Fruit fly (Drosophila melanogaster) whole organism, pupa: Measurements from ENCODE around the gene CG31161.
A peak's percentile ranks its signal among the peaks of the same experiment; 100 is the strongest.

Source experiments
- CG10348 ChIP-seq: fragments of 200-800 bp; sonication (Bioruptor generic); IDR thresholded peaks from 2 replicates; pipeline ENCODE4 v1.3.6; 2022; ENCODE audit warnings: missing biosample characterization, missing genetic modification characterization
- CG12605 ChIP-seq: fragments of 200-800 bp; sonication (Bioruptor generic); IDR thresholded peaks from 2 replicates; pipeline ENCODE4 v1.3.6; 2022; ENCODE audit warnings: missing biosample characterization, missing genetic modification characterization
- CG13204 ChIP-seq: fragments of 200-800 bp; sonication (Bioruptor generic); optimal IDR thresholded peaks from 2 replicates; lab custom pipeline; 2018; ENCODE audit warnings: missing biosample characterization, mild to moderate bottlenecking, missing genetic modification characterization, moderate library complexity
- CG14655 ChIP-seq: fragments of 200-800 bp; sonication (Bioruptor generic); optimal IDR thresholded peaks from 3 replicates; lab custom pipeline; 2017; ENCODE audit warnings: mild to moderate bottlenecking, missing biosample characterization, missing genetic modification reagents, missing genetic modification characterization
- CG15710 ChIP-seq: fragments of 200-800 bp; sonication (Bioruptor generic); optimal IDR thresholded peaks from 2 replicates; lab custom pipeline; 2018; ENCODE audit warnings: missing biosample characterization, mild to moderate bottlenecking, missing genetic modification characterization, moderate library complexity
- CG17806 ChIP-seq: fragments of 200-800 bp; sonication (Bioruptor generic); optimal IDR thresholded peaks from 2 replicates; lab custom pipeline; 2018; ENCODE audit warnings: missing biosample characterization, mild to moderate bottlenecking, missing genetic modification characterization, moderate library complexity
- CG32121 ChIP-seq: fragments of 200-800 bp; sonication (Bioruptor generic); IDR thresholded peaks from 2 replicates; pipeline ENCODE4 v1.3.6; 2022; ENCODE audit warnings: missing biosample characterization, missing genetic modification characterization
- CG34367 ChIP-seq: fragments of 200-800 bp; sonication (Bioruptor generic); optimal IDR thresholded peaks from 2 replicates; lab custom pipeline; 2018; ENCODE audit warnings: missing biosample characterization, mild to moderate bottlenecking, missing genetic modification characterization
- CG4496 ChIP-seq: fragments of 200-800 bp; sonication (Bioruptor generic); IDR thresholded peaks from 3 replicates; pipeline ENCODE4 v1.3.6; 2022; ENCODE audit warnings: missing biosample characterization, missing genetic modification characterization
- CG8159 ChIP-seq: fragments of 200-800 bp; sonication (Bioruptor generic); optimal IDR thresholded peaks from 3 replicates; lab custom pipeline; 2018; ENCODE audit warnings: missing biosample characterization, mild to moderate bottlenecking, missing genetic modification characterization, moderate library complexity
- CG8301 ChIP-seq: fragments of 200-800 bp; sonication (Bioruptor generic); optimal IDR thresholded peaks from 2 replicates; lab custom pipeline; 2018; ENCODE audit warnings: missing biosample characterization, mild to moderate bottlenecking, missing genetic modification characterization
- CG9948 ChIP-seq: fragments of 200-800 bp; sonication (Bioruptor generic); optimal IDR thresholded peaks from 2 replicates; lab custom pipeline; 2018; ENCODE audit warnings: missing biosample characterization, mild to moderate bottlenecking, missing genetic modification characterization, moderate library complexity
- D1 ChIP-seq: fragments of 200-800 bp; sonication (Bioruptor generic); optimal IDR thresholded peaks from 2 replicates; lab custom pipeline; 2018; ENCODE audit warnings: missing biosample characterization, mild to moderate bottlenecking, missing genetic modification characterization, moderate library complexity
- EcR ChIP-seq: fragments of 200-800 bp; sonication (Bioruptor generic); optimal IDR thresholded peaks from 3 replicates; lab custom pipeline; 2019; ENCODE audit warnings: missing biosample characterization, missing genetic modification characterization, mild to moderate bottlenecking, moderate library complexity, missing genetic modification reagents
- Ets98B ChIP-seq: fragments of 200-800 bp; sonication (Bioruptor generic); IDR thresholded peaks from 2 replicates; pipeline ENCODE4 v1.3.6; 2022; ENCODE audit warnings: missing biosample characterization, missing genetic modification characterization
- Pif1A ChIP-seq: fragments of 200-800 bp; sonication (Bioruptor generic); optimal IDR thresholded peaks from 3 replicates; lab custom pipeline; 2016; ENCODE audit warnings: missing biosample characterization, missing genetic modification characterization
- Pif1B ChIP-seq: fragments of 200-800 bp; sonication (Bioruptor generic); optimal IDR thresholded peaks from 3 replicates; lab custom pipeline; 2016; ENCODE audit warnings: missing biosample characterization, missing genetic modification characterization
- Snoo ChIP-seq: fragments of 200-800 bp; sonication (Bioruptor generic); optimal IDR thresholded peaks from 3 replicates; lab custom pipeline; 2017; ENCODE audit warnings: missing biosample characterization, mild to moderate bottlenecking, missing genetic modification characterization, inconsistent platforms
- fd96Ca ChIP-seq: fragments of 200-800 bp; sonication (Bioruptor generic); IDR thresholded peaks from 3 replicates; pipeline ENCODE4 v1.3.6; 2022; ENCODE audit warnings: missing biosample characterization, missing genetic modification characterization
- gl ChIP-seq: fragments of 200-800 bp; sonication (Bioruptor generic); optimal IDR thresholded peaks from 2 replicates; lab custom pipeline; 2018; ENCODE audit warnings: missing biosample characterization, mild to moderate bottlenecking, missing genetic modification characterization
- rn ChIP-seq: fragments of 200-800 bp; sonication (Bioruptor generic); IDR thresholded peaks from 2 replicates; pipeline ENCODE4 v1.3.6; 2022; ENCODE audit warnings: missing biosample characterization, missing genetic modification characterization

Gene CG31161

dm6 chr3R:22582981-22583380, 33.3 kb upstream of the CG31161 start, which contains the start of gene Dph5:
Dph5 (minus strand) TSS chr3R:22583225.
- TF ChIP-seq CG4496 (GFP tag; lab: Robert Waterston, UW): no peak
- TF ChIP-seq Pif1B: no peak
- no peak for TF ChIP-seq Ets98B (GFP tag; lab: Robert Waterston, UW)
- no peak for TF ChIP-seq CG17806 (tag; lab: Kevin White, UChicago)
- TF ChIP-seq EcR (GFP tag; lab: Kevin White, UChicago): no peak
- TF ChIP-seq Snoo: no peak

DNA sequence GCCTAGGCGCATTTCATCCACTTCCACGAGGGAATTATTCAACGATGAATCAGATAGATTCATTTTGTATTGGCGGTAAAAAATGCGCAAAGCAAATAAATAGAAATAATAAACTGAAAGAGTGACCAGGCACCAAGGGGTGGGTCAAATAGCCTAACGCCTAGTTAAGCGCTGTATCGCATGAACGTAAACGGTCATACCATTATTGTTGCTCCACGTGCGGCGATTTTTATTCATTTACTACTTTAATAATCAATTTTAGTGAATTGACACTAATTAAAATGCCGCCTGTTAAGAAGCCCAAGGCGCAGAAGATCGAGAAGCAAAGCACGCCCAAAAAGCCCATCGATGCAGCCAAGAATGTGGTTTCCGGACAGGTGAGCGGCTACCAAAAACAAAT, 31.7 kb upstream of the CG31161 start, which contains the start of the genes CG33107 and CG6937:
TSS of gene CG33107 (minus strand) at position 137 of the 400 bp plus-strand sequence.
TSS of gene CG6937 (plus strand) at position 192 of the 400 bp plus-strand sequence.
- TF ChIP-seq CG13204 (GFP tag; lab: Kevin White, UChicago) (no peak), CG32121 (GFP tag; lab: Robert Waterston, UW) (no peak), CG34367 (tag; lab: Kevin White, UChicago) (no peak), Ets98B (GFP tag; lab: Robert Waterston, UW) (no peak), CG17806 (tag; lab: Kevin White, UChicago) (no peak), fd96Ca (GFP tag; lab: Robert Waterston, UW) (no peak), D1 (no peak), Pif1A (GFP tag; lab: Kevin White, UChicago) (no peak), Pif1B (no peak), CG4496 (GFP tag; lab: Robert Waterston, UW) (no peak), CG12605 (GFP tag; lab: Robert Waterston, UW) (no peak), CG8159 (no peak)

- no peak for TF ChIP-seq CG10348 (GFP tag; lab: Robert Waterston, UW)
- TF ChIP-seq CG13204 (GFP tag; lab: Kevin White, UChicago): no peak
- no peak for TF ChIP-seq Ets98B (GFP tag; lab: Robert Waterston, UW)
- TF ChIP-seq CG14655 (GFP tag; lab: Kevin White, UChicago): no peak
- no peak for TF ChIP-seq CG8159
- TF ChIP-seq D1: no peak
- no peak for TF ChIP-seq CG4496 (GFP tag; lab: Robert Waterston, UW)
- TF ChIP-seq Pif1B: no peak
- no peak for TF ChIP-seq rn (GFP tag; lab: Robert Waterston, UW)
These were observed 29.8 kb upstream of the CG31161 start, which contains the start of gene btn for dm6 chr3R:22586525-22586924. btn (minus strand) TSS chr3R:22586625.

dm6 chr3R:22587419-22587963, 28.8 kb upstream of the CG31161 start, which contains the start of gene Efa6:
Efa6 (plus strand) TSS chr3R:22587755.
- TF ChIP-seq Pif1B (peak; percentile 47), CG4496 (GFP tag; lab: Robert Waterston, UW) (peak; percentile 5; the same call in 1 of the 3 replicates), Ets98B (GFP tag; lab: Robert Waterston, UW) (peak; percentile 21; the same call in 1 of the 2 replicates), Pif1A (GFP tag; lab: Kevin White, UChicago) (no peak), CG32121 (GFP tag; lab: Robert Waterston, UW) (peak; percentile 48; the same call in 1 of the 2 replicates), CG9948 (tag; lab: Kevin White, UChicago) (no peak), CG15710 (tag; lab: Kevin White, UChicago) (peak; percentile 3), CG17806 (tag; lab: Kevin White, UChicago) (peak; percentile 17), EcR (GFP tag; lab: Kevin White, UChicago) (peak; percentile 43), CG12605 (GFP tag; lab: Robert Waterston, UW) (0 out of 2 replicates have a peak, but pooled peaks have one; percentile 9), gl (tag; lab: Kevin White, UChicago) (no peak)

DNA sequence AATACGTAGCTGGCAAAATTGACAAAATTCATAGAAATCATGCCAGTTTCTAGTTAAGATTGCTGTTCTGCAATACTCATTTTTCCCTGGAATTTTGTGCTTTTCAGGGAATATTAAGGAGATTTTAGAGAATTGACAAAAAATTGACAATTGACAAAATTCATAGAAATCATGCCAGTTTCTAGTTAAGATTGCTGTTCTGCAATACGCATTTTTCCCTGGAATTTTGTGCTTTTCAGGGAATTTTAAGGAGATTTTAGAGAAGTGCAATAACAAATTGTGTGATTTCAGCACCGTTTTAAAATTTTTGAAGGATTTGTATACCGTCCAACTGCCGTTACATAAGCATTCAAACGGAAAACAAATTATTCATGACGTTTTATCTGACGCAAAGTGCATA, 27.6 kb upstream of the CG31161 start:
- TF ChIP-seq CG13204 (GFP tag; lab: Kevin White, UChicago) (no peak), CG9948 (tag; lab: Kevin White, UChicago) (no peak), Ets98B (GFP tag; lab: Robert Waterston, UW) (no peak), CG32121 (GFP tag; lab: Robert Waterston, UW) (no peak), Pif1A (GFP tag; lab: Kevin White, UChicago) (no peak), CG15710 (tag; lab: Kevin White, UChicago) (no peak), D1 (no peak), rn (GFP tag; lab: Robert Waterston, UW) (no peak), EcR (GFP tag; lab: Kevin White, UChicago) (no peak), fd96Ca (GFP tag; lab: Robert Waterston, UW) (no peak), CG12605 (GFP tag; lab: Robert Waterston, UW) (no peak), CG8159 (no peak), CG17806 (tag; lab: Kevin White, UChicago) (no peak), CG10348 (GFP tag; lab: Robert Waterston, UW) (no peak), gl (tag; lab: Kevin White, UChicago) (no peak), Snoo (no peak), CG34367 (tag; lab: Kevin White, UChicago) (no peak)
- TF ChIP-seq, all 21 proteins: peak for 0

DNA sequence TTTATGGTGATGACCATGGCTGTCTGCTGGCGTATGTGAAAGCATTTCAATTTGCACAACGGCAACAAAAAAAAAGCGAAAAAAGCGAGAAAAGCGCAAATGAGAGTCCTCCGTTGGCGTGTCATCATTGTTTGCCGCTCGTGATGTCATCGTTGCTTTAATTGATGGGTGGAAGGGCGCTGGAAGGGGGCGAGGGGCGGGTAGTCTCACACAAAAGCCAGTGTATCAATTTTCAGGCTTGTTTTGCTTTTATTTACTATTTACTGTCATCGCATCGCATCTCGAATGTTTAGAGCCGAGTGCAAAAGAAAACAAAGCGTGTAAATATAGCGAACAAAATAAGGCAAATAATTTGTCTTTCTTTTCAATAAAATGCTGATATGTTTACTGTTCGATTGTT, 27.0 kb upstream of the CG31161 start:
- no peak for TF ChIP-seq Snoo
- peak; percentile 50; the same call in 2 of the 3 replicates for TF ChIP-seq fd96Ca (GFP tag; lab: Robert Waterston, UW)
- TF ChIP-seq CG17806 (tag; lab: Kevin White, UChicago): peak; percentile 23
- peak; percentile 51 for TF ChIP-seq CG8301
- peak; percentile 16 for TF ChIP-seq CG34367 (tag; lab: Kevin White, UChicago)
- TF ChIP-seq Ets98B (GFP tag; lab: Robert Waterston, UW): peak; percentile 29; the same call in 1 of the 2 replicates
- TF ChIP-seq Pif1B: no peak
- peak; percentile 56 for TF ChIP-seq CG8159
- peak; percentile 75 for TF ChIP-seq gl (tag; lab: Kevin White, UChicago)
- TF ChIP-seq rn (GFP tag; lab: Robert Waterston, UW): no peak
- no peak for TF ChIP-seq CG10348 (GFP tag; lab: Robert Waterston, UW)
- TF ChIP-seq CG15710 (tag; lab: Kevin White, UChicago): peak; percentile 14
- TF ChIP-seq CG12605 (GFP tag; lab: Robert Waterston, UW): 0 out of 2 replicates have a peak, but pooled peaks have one; percentile 43
- no peak for TF ChIP-seq Pif1A (GFP tag; lab: Kevin White, UChicago)
- no peak for TF ChIP-seq CG14655 (GFP tag; lab: Kevin White, UChicago)
- TF ChIP-seq EcR (GFP tag; lab: Kevin White, UChicago): peak; percentile 30
- peak; percentile 9 for TF ChIP-seq CG9948 (tag; lab: Kevin White, UChicago)
- peak; percentile 34 for TF ChIP-seq CG13204 (GFP tag; lab: Kevin White, UChicago)
- TF ChIP-seq D1: no peak
- no peak; the same call in 1 of the 2 replicates for TF ChIP-seq CG32121 (GFP tag; lab: Robert Waterston, UW)
- TF ChIP-seq CG4496 (GFP tag; lab: Robert Waterston, UW): peak; percentile 56; the same call in 1 of the 3 replicates
- TF ChIP-seq, all 21 proteins: peak for 13
